Worm (Caenorhabditis elegans): Measurements from ENCODE around the gene lgc-36.

DNA sequence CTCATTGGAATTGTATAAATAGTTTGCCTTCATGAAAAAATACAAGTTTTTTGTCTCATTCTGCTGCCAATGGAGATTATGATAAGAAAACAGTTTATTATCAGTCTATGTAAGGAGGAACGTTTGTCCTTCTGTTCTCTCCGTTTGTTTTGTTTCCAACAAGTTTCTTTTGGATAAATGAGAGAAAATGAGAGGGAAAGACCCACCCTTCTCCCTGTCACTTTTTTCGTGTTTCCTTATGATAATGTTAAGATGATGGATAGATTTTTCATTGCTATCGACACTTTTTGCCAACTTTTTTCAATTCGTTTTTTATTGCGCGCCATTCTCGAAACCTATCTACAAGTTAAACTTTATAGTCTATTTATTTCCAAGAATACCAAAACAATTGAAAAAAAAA is 27.6 kb downstream of the lgc-36 start:
- TF ChIP-seq lin-14 (GFP tag; optimal IDR thresholded peaks at IDR 0.05), result no peak
- no peak for TF ChIP-seq unc-62 (GFP tag; optimal IDR thresholded peaks at IDR 0.05)
- no peak for TF ChIP-seq dpl-1 (GFP tag; optimal IDR thresholded peaks at IDR 0.05)
- no peak for TF ChIP-seq zag-1 (tag; optimal IDR thresholded peaks at IDR 0.05)
- TF ChIP-seq nhr-11 (tag; optimal IDR thresholded peaks at IDR 0.05), result no peak
- no peak for TF ChIP-seq Y116A8C.19 (tag; optimal IDR thresholded peaks at IDR 0.05; ENCODE audit: borderline replicate concordance)
- TF ChIP-seq nhr-237 (tag; optimal IDR thresholded peaks at IDR 0.05), result no peak
- TF ChIP-seq aly-2 (tag; optimal IDR thresholded peaks at IDR 0.05), result no peak
- no peak for TF ChIP-seq egl-27 (tag; optimal IDR thresholded peaks at IDR 0.05)
- no peak for TF ChIP-seq elt-3 (tag; optimal IDR thresholded peaks at IDR 0.05)
- no peak for TF ChIP-seq ama-1 (optimal IDR thresholded peaks at IDR 0.05)
- TF ChIP-seq lir-3 (tag; optimal IDR thresholded peaks at IDR 0.05; ENCODE audit: poor library complexity), result no peak

Measured in whole organism, L1 larva.